Worm (Caenorhabditis elegans): ENCODE data around the gene lido-12.

DNA sequence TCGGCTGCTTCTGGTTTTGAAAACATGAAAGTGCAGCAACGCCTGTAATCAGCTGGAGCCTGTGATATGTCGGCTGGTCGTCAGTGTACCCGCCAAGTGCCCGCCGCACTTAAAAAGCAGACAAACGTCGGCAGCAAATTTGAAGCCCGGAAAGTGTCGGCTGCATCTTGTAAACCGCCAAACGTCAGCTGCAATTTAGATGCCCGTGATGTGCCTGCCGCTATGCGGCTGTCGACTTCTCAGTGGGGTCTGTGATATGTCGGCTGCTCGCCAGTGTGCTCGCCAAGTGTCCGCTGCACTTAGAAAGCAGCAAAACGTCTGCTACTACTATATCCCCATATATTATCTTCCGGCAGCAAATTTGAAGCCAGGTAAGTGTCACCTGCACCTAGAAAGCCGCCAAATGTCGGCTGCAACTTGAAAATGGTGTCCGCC lies 18.5 kb upstream of the lido-12 start:
- TF ChIP-seq ceh-82 (tag; optimal IDR thresholded peaks at IDR 0.05) (no peak), snpc-4 (tag; optimal IDR thresholded peaks at IDR 0.05) (peak; percentile 2), ama-1 (optimal IDR thresholded peaks at IDR 0.05) (no peak), sox-4 (tag; optimal IDR thresholded peaks at IDR 0.05) (no peak), lin-13 (GFP tag; optimal IDR thresholded peaks at IDR 0.05) (no peak), tlp-1 (tag; optimal IDR thresholded peaks at IDR 0.05) (no peak), fkh-10 (GFP tag; optimal IDR thresholded peaks at IDR 0.05) (no peak), fos-1 (tag; optimal IDR thresholded peaks at IDR 0.05) (no peak), skn-1 (tag; optimal IDR thresholded peaks at IDR 0.05) (no peak), egl-13 (tag; optimal IDR thresholded peaks at IDR 0.05) (no peak)
